Worm (Caenorhabditis elegans): ENCODE measurements around the gene AH6.17.

DNA sequence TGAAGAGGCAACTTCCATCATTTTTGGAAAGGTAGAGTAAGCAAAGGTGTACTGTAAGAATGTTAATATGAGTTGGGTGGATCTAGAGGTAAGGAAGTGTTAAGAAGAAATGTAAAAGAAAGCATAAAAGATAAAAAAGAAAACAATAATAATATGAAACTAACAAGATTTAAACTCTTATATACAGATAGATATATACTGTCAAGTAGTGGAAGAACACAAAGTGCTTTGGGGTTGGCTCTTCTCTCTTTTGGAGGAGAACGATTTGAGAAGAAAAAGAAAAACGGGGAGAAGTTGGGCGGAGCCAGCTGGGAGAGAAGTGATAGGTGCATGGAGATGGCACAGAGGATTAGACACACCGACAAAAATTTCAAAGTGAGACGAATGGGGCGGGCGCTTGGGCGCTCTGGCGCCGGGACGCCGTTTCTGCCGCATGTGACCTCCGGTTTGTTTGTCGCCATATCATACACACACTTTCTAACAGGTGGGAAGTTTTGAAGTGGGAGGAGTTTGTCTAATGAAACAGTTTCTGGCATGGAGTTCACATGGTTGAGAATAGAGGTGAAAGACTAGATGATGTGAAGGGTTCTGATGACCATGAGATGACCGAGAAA, 35.5 kb upstream of the AH6.17 start, which contains the start of gene T19H5.4:
- TF ChIP-seq aptf-3 (GFP tag; IDR thresholded peaks at IDR 0.05), result no peak
- peak; percentile 29; the same call in 1 of the 2 replicates for TF ChIP-seq nfyb-1 (GFP tag; IDR thresholded peaks at IDR 0.05)
- no peak for TF ChIP-seq T26A5.8 (tag; optimal IDR thresholded peaks at IDR 0.05)
- no peak for TF ChIP-seq gei-17 (GFP tag; optimal IDR thresholded peaks at IDR 0.05)
- peak; percentile 91 for TF ChIP-seq ets-4 (GFP tag; optimal IDR thresholded peaks at IDR 0.05)

All from whole organism, young adult.